Worm (Caenorhabditis elegans) whole organism, L3 larva: ENCODE results near the gene K08B4.7.

Source experiments
- aly-2 ChIP-seq: fragments of 150-350 bp; optimal IDR thresholded peaks from 2 replicates; lab custom pipeline; 2014; ENCODE audit warnings: missing biosample characterization, missing genetic modification characterization
- jun-1 ChIP-seq: fragments of 150-350 bp; optimal IDR thresholded peaks from 2 replicates; lab custom pipeline; 2014; ENCODE audit warnings: missing biosample characterization, missing genetic modification reagents, missing genetic modification characterization
- mdl-1 ChIP-seq: fragments of 150-350 bp; optimal IDR thresholded peaks from 2 replicates; lab custom pipeline; 2014; ENCODE audit warnings: missing biosample characterization, missing genetic modification characterization
- nfya-1 ChIP-seq: sonication (generic microtip); optimal IDR thresholded peaks from 2 replicates; lab custom pipeline; 2017; ENCODE audit warnings: missing genetic modification characterization, mild to moderate bottlenecking, missing compliant biosample characterization, antibody characterized with exemption, moderate library complexity; ENCODE audit not compliant: insufficient read depth

- TF ChIP-seq mdl-1 (tag; lab: Kevin White, UChicago) (no peak), nfya-1 (tag; lab: Kevin White, UChicago) (peak; percentile 90), aly-2 (tag; lab: Kevin White, UChicago) (no peak), jun-1 (tag; lab: Kevin White, UChicago) (no peak)
These were observed 21.2 kb downstream of the K08B4.7 start for ce11 chrIV:6071026-6071425.
